Worm (Caenorhabditis elegans) whole organism, L1 larva: ENCODE data around the gene slc-17.9.
A peak's percentile ranks its signal among the peaks of the same experiment; 100 is the strongest.

ENCODE experiments used
- Y116A8C.19 ChIP-seq: sonication (generic microtip); optimal IDR thresholded peaks from 2 replicates; lab custom pipeline; 2016; ENCODE audit warnings: missing compliant biosample characterization, missing genetic modification characterization, borderline replicate concordance
- ama-1 ChIP-seq: fragments of 150-350 bp; optimal IDR thresholded peaks from 2 replicates; lab custom pipeline; 2014
- ceh-90 ChIP-seq: sonication (generic microtip); optimal IDR thresholded peaks from 2 replicates; lab custom pipeline; 2016; ENCODE audit warnings: missing genetic modification characterization, missing compliant biosample characterization
- dpl-1 ChIP-seq, 3 experiments: fragments of 150-350 bp in 2 of 3; sonication (generic microtip) in 1 of 3; optimal IDR thresholded peaks; 2 replicates each; lab custom pipeline; 2014 to 2017; ENCODE audit warnings: missing biosample characterization in 3 of 3, missing genetic modification characterization in 3 of 3, missing genetic modification reagents in 3 of 3
- fkh-10 ChIP-seq: sonication (generic microtip); optimal IDR thresholded peaks from 2 replicates; lab custom pipeline; 2017; ENCODE audit warnings: missing biosample characterization, missing genetic modification reagents, missing genetic modification characterization
- irx-1 ChIP-seq: sonication (generic microtip); optimal IDR thresholded peaks from 2 replicates; lab custom pipeline; 2016; ENCODE audit warnings: missing genetic modification characterization, missing compliant biosample characterization
- mab-9 ChIP-seq: fragments of 200-800 bp; sonication (Bioruptor generic); IDR thresholded peaks from 2 replicates; pipeline ENCODE4 v1.3.6; 2022; ENCODE audit warnings: missing genetic modification reagents, missing genetic modification characterization, missing compliant biosample characterization
- mep-1 ChIP-seq: fragments of 150-350 bp; optimal IDR thresholded peaks from 2 replicates; lab custom pipeline; 2014; ENCODE audit warnings: missing biosample characterization, missing genetic modification characterization
- nhr-28 ChIP-seq: fragments of 150-350 bp; optimal IDR thresholded peaks from 2 replicates; lab custom pipeline; 2014; ENCODE audit warnings: missing biosample characterization, missing genetic modification characterization
- nhr-76 ChIP-seq: sonication (generic microtip); optimal IDR thresholded peaks from 2 replicates; lab custom pipeline; 2017; ENCODE audit warnings: missing biosample characterization, missing genetic modification characterization
- nhr-77 ChIP-seq: fragments of 150-350 bp; optimal IDR thresholded peaks from 2 replicates; lab custom pipeline; 2014; ENCODE audit warnings: missing biosample characterization, missing genetic modification characterization
- pqm-1 ChIP-seq: sonication (generic microtip); optimal IDR thresholded peaks from 3 replicates; lab custom pipeline; 2017; ENCODE audit warnings: missing biosample characterization, missing genetic modification characterization
- rnt-1 ChIP-seq: sonication (generic microtip); optimal IDR thresholded peaks from 2 replicates; lab custom pipeline; 2016; ENCODE audit warnings: mild to moderate bottlenecking, missing genetic modification characterization, moderate library complexity, missing compliant biosample characterization

- TF ChIP-seq dpl-1 (GFP tag; optimal IDR thresholded peaks at IDR 0.05; lab: Kevin White, UChicago): no peak
- TF ChIP-seq fkh-10: peak; percentile 49
- no peak for TF ChIP-seq nhr-28 (tag; lab: Kevin White, UChicago)
- no peak for TF ChIP-seq mab-9 (GFP tag; lab: Robert Waterston, UW)
- TF ChIP-seq Y116A8C.19: no peak
- TF ChIP-seq nhr-76: no peak
- TF ChIP-seq pqm-1 (tag; lab: Kevin White, UChicago): no peak
- TF ChIP-seq mep-1: no peak
- no peak for TF ChIP-seq rnt-1 (tag; lab: Kevin White, UChicago)
- TF ChIP-seq ceh-90 (tag; lab: Kevin White, UChicago): no peak
- TF ChIP-seq nhr-77: no peak
- no peak for TF ChIP-seq ama-1 (lab: Kevin White, UChicago)
- no peak for TF ChIP-seq irx-1 (tag; lab: Kevin White, UChicago)
These were observed 33.8 kb upstream of the slc-17.9 start, which contains the start of gene F36G3.3 for ce11 chrX:9798530-9798929.
